Worm (Caenorhabditis elegans) whole organism, L4 larva: ENCODE data around the gene ZC21.10.

ENCODE experiments used
- D1046.2 ChIP-seq: fragments of 200-800 bp; sonication (Bioruptor generic); IDR thresholded peaks from 2 replicates; pipeline ENCODE4 v1.3.6; 2022; ENCODE audit warnings: missing genetic modification characterization, missing compliant biosample characterization
- F10B5.3 ChIP-seq: sonication (generic microtip); optimal IDR thresholded peaks from 2 replicates; lab custom pipeline; 2016; ENCODE audit warnings: mild to moderate bottlenecking, missing genetic modification characterization, missing compliant biosample characterization
- F37D6.2 ChIP-seq: sonication (generic microtip); optimal IDR thresholded peaks from 2 replicates; lab custom pipeline; 2016; ENCODE audit warnings: mild to moderate bottlenecking, missing genetic modification characterization, missing compliant biosample characterization
- F44E2.7 ChIP-seq: fragments of 200-800 bp; sonication (Bioruptor generic); IDR thresholded peaks from 2 replicates; pipeline ENCODE4 v2.1.2; 2022; ENCODE audit warnings: missing genetic modification characterization, missing compliant biosample characterization
- R02D3.7 ChIP-seq: fragments of 150-350 bp; sonication (generic microtip); optimal IDR thresholded peaks from 3 replicates; lab custom pipeline; 2014; ENCODE audit warnings: missing biosample characterization, missing genetic modification characterization
- T20F7.1 ChIP-seq: fragments of 200-800 bp; sonication (Bioruptor generic); optimal IDR thresholded peaks from 2 replicates; lab custom pipeline; 2018; ENCODE audit warnings: mild to moderate bottlenecking, missing genetic modification characterization, missing compliant biosample characterization
- ZK337.2 ChIP-seq: fragments of 200-800 bp; sonication (Bioruptor generic); IDR thresholded peaks from 2 replicates; pipeline ENCODE4 v1.3.6; 2022; ENCODE audit warnings: missing genetic modification reagents, missing genetic modification characterization, missing compliant biosample characterization
- aha-1 ChIP-seq: fragments of 150-350 bp; peaks from one replicate; lab custom pipeline; 2014; ENCODE audit warnings: missing biosample characterization, missing genetic modification characterization
- arid-1 ChIP-seq: fragments of 200-800 bp; sonication (Bioruptor generic); conservative IDR thresholded peaks from 2 replicates; pipeline ENCODE4 v1.3.6; 2022; ENCODE audit warnings: missing genetic modification reagents, missing genetic modification characterization, missing compliant biosample characterization
- ceh-44 ChIP-seq: fragments of 200-800 bp; sonication (Bioruptor generic); IDR thresholded peaks from 2 replicates; pipeline ENCODE4 v1.3.6; 2022; ENCODE audit warnings: missing genetic modification reagents, missing genetic modification characterization, missing compliant biosample characterization
- ces-1 ChIP-seq: fragments of 150-350 bp; sonication (generic microtip); optimal IDR thresholded peaks from 4 replicates; lab custom pipeline; 2014; ENCODE audit warnings: missing biosample characterization, missing genetic modification reagents, missing genetic modification characterization
- cey-2 ChIP-seq: sonication (generic microtip); optimal IDR thresholded peaks from 3 replicates; lab custom pipeline; 2017; ENCODE audit warnings: missing genetic modification characterization, mild to moderate bottlenecking, missing compliant biosample characterization, antibody characterized with exemption, borderline replicate concordance; ENCODE audit not compliant: insufficient read depth
- ctbp-1 ChIP-seq: fragments of 200-800 bp; sonication (Bioruptor generic); IDR thresholded peaks from 2 replicates; pipeline ENCODE4 v1.3.6; 2022; ENCODE audit warnings: missing genetic modification reagents, missing genetic modification characterization, missing compliant biosample characterization
- daf-12 ChIP-seq: fragments of 150-350 bp; optimal IDR thresholded peaks from 2 replicates; lab custom pipeline; 2014; ENCODE audit warnings: missing biosample characterization, missing genetic modification reagents, missing genetic modification characterization
- daf-16 ChIP-seq, 3 experiments: sonication (generic microtip); optimal IDR thresholded peaks; 2 replicates each; lab custom pipeline; 2016 to 2017; ENCODE audit warnings: missing genetic modification characterization in 3 of 3, missing genetic modification reagents in 3 of 3, mild to moderate bottlenecking in 2 of 3, missing compliant biosample characterization in 2 of 3, missing biosample characterization in 1 of 3, moderate library complexity in 1 of 3
- daf-19 ChIP-seq: fragments of 200-800 bp; sonication (Bioruptor generic); conservative IDR thresholded peaks from 2 replicates; pipeline ENCODE4 v1.3.6; 2022; ENCODE audit warnings: missing genetic modification characterization, missing compliant biosample characterization
- daf-8 ChIP-seq: fragments of 200-800 bp; sonication (Bioruptor generic); IDR thresholded peaks from 2 replicates; pipeline ENCODE4 v1.3.6; 2022; ENCODE audit warnings: missing genetic modification characterization, missing compliant biosample characterization
- dve-1 ChIP-seq: sonication (generic microtip); optimal IDR thresholded peaks from 2 replicates; lab custom pipeline; 2017; ENCODE audit warnings: antibody characterized with exemption, mild to moderate bottlenecking, missing genetic modification characterization, missing compliant biosample characterization; ENCODE audit not compliant: insufficient read depth
- egl-27 ChIP-seq: sonication (generic microtip); optimal IDR thresholded peaks from 3 replicates; lab custom pipeline; 2017; ENCODE audit warnings: missing biosample characterization, missing genetic modification reagents, missing genetic modification characterization
- fkh-10 ChIP-seq: fragments of 150-350 bp; optimal IDR thresholded peaks from 2 replicates; lab custom pipeline; 2014; ENCODE audit warnings: missing biosample characterization, missing genetic modification reagents, missing genetic modification characterization
- fos-1 ChIP-seq: fragments of 150-350 bp; optimal IDR thresholded peaks from 2 replicates; lab custom pipeline; 2014; ENCODE audit warnings: missing biosample characterization, missing genetic modification characterization
- hlh-11 ChIP-seq: fragments of 200-800 bp; sonication (Bioruptor generic); optimal IDR thresholded peaks from 2 replicates; lab custom pipeline; 2018; ENCODE audit warnings: mild to moderate bottlenecking, missing genetic modification characterization, missing compliant biosample characterization
- lin-13 ChIP-seq: fragments of 150-350 bp; optimal IDR thresholded peaks from 2 replicates; lab custom pipeline; 2014; ENCODE audit warnings: missing biosample characterization, missing genetic modification reagents, missing genetic modification characterization
- lin-38 ChIP-seq: fragments of 200-800 bp; sonication (Bioruptor generic); IDR thresholded peaks from 2 replicates; pipeline ENCODE4 v1.3.6; 2022; ENCODE audit warnings: missing genetic modification reagents, missing genetic modification characterization, missing compliant biosample characterization
- lin-39 ChIP-seq: fragments of 150-350 bp; optimal IDR thresholded peaks from 2 replicates; lab custom pipeline; 2014; ENCODE audit warnings: missing biosample characterization, missing genetic modification reagents, missing genetic modification characterization
- lsy-2 ChIP-seq, 2 experiments: fragments of 150-350 bp in 1 of 2; sonication (generic microtip) in 1 of 2; optimal IDR thresholded peaks; 2 replicates each; lab custom pipeline; 2014 to 2017; ENCODE audit warnings: missing biosample characterization in 2 of 2, missing genetic modification characterization in 2 of 2
- mdl-1 ChIP-seq, 2 experiments: fragments of 150-350 bp in 1 of 2; sonication (generic microtip) in 1 of 2; optimal IDR thresholded peaks; 2 replicates each; lab custom pipeline; 2014 to 2017; ENCODE audit warnings: missing biosample characterization in 2 of 2, missing genetic modification characterization in 2 of 2
- mep-1 ChIP-seq: fragments of 150-350 bp; sonication (generic microtip); optimal IDR thresholded peaks from 3 replicates; lab custom pipeline; 2014; ENCODE audit warnings: missing biosample characterization, missing genetic modification characterization
- mes-2 ChIP-seq: sonication (generic microtip); optimal IDR thresholded peaks from 2 replicates; lab custom pipeline; 2016; ENCODE audit warnings: missing genotype, mild to moderate bottlenecking, missing genetic modification characterization, missing compliant biosample characterization; ENCODE audit not compliant: poor library complexity, severe bottlenecking
- nhr-102 ChIP-seq: sonication (generic microtip); optimal IDR thresholded peaks from 2 replicates; lab custom pipeline; 2016; ENCODE audit warnings: mild to moderate bottlenecking, missing genetic modification characterization, moderate library complexity, missing compliant biosample characterization
- nhr-28 ChIP-seq: fragments of 150-350 bp; optimal IDR thresholded peaks from 2 replicates; lab custom pipeline; 2014; ENCODE audit warnings: missing biosample characterization, missing genetic modification characterization
- nhr-76 ChIP-seq: fragments of 150-350 bp; optimal IDR thresholded peaks from 2 replicates; lab custom pipeline; 2014; ENCODE audit warnings: missing biosample characterization, missing genetic modification characterization
- pqm-1 ChIP-seq: sonication (generic microtip); optimal IDR thresholded peaks from 2 replicates; lab custom pipeline; 2017; ENCODE audit warnings: missing biosample characterization, missing genetic modification characterization
- rbr-2 ChIP-seq: sonication (generic microtip); optimal IDR thresholded peaks from 2 replicates; lab custom pipeline; 2016; ENCODE audit warnings: missing genotype, missing genetic modification characterization, missing compliant biosample characterization
- set-16 ChIP-seq: fragments of 200-800 bp; sonication (Bioruptor generic); IDR thresholded peaks from 2 replicates; pipeline ENCODE4 v1.3.6; 2022; ENCODE audit warnings: missing genetic modification reagents, missing genetic modification characterization, missing compliant biosample characterization
- zfp-2 ChIP-seq: sonication (generic microtip); optimal IDR thresholded peaks from 2 replicates; lab custom pipeline; 2016; ENCODE audit warnings: mild to moderate bottlenecking, missing genetic modification characterization, missing compliant biosample characterization

ZC21.10 gene

DNA sequence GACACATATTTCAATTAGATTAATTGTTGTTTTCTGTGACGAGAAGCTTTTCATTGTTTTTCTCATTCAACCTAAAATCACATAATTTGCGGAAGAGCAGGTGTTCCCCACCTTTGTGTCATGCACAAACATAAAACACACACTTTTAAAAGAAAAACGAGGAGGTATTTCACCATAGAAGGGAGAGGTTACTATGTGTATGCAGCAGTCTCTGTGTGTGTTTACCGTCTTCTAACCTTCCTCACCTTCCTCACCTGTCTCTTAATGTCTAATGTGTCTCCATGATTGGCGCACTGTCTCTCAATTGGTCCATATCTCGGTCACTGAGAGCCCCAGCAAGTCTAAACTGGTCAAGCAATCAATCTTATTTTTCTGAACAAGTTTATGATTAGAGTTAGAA is 23.5 kb upstream of the ZC21.10 start:
- TF ChIP-seq nhr-28 (tag; lab: Kevin White, UChicago) = peak; percentile 12
- TF ChIP-seq T20F7.1 (GFP tag; lab: Kevin White, UChicago) = no peak
- TF ChIP-seq pqm-1 (tag; lab: Kevin White, UChicago) = peak; percentile 50
- peak; percentile 35 for TF ChIP-seq mes-2
- TF ChIP-seq daf-16 (GFP tag; optimal IDR thresholded peaks at IDR 0.05; lab: Kevin White, UChicago) = no peak
- peak; percentile 77 for TF ChIP-seq daf-16 (tag; optimal IDR thresholded peaks at IDR 0.05; lab: Kevin White, UChicago)
- TF ChIP-seq dve-1 (tag; lab: Kevin White, UChicago) = no peak
- peak; percentile 15 for TF ChIP-seq hlh-11
- TF ChIP-seq daf-12 (tag; lab: Kevin White, UChicago) = no peak

- no peak for TF ChIP-seq nhr-102 (tag; lab: Kevin White, UChicago)
- TF ChIP-seq zfp-2 (tag; lab: Kevin White, UChicago) = no peak
- no peak for TF ChIP-seq pqm-1 (tag; lab: Kevin White, UChicago)
- no peak for TF ChIP-seq R02D3.7
- TF ChIP-seq daf-19 = no peak
- no peak for TF ChIP-seq ZK337.2 (GFP tag; lab: Robert Waterston, UW)
- no peak for TF ChIP-seq F37D6.2
- TF ChIP-seq cey-2 (tag; lab: Kevin White, UChicago) = no peak
- no peak for TF ChIP-seq daf-8
These were observed 20.7 kb upstream of the ZC21.10 start for ce11 chrIII:8509218-8509617.

DNA sequence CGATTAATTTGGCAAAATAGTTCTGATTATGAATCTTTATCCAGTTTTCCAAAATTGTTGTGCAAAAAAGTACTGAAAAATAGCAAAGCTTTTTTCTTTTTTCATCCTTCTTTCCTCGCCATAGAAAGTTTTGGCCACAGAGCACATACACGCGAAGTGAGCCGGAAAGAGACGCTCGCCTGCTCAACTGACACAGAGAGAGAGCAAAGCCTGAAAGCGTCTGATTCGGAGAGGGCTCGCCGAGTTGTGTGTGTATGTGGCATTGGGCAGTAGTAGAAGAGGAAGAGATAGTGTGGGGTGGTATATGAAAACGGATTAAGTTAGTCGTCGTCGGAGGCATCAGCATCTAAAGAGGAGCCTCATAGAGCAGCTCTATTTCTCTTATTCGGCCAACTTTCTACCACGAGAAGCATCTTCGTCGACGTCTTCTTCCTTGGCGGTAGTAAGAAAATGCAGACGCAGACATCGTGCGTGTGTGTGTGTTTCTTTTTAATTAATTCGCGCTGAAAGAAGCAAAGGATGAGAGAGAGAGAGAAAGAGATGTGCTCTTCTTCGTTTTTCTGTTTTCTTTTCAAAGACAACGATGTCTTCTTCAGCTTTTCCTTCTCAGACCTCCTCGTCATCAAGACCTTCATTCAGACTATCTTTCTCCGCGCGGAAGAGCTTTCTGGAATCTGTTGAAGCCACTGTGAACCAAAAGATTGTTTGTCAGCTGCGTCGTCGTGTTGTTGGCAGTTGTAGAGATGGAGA is 20.1 kb upstream of the ZC21.10 start:
- TF ChIP-seq fos-1 (tag; lab: Kevin White, UChicago) (no peak), rbr-2 (tag; lab: Kevin White, UChicago) (peak; percentile 29), lsy-2 (tag; optimal IDR thresholded peaks at IDR 0.05; lab: Kevin White, UChicago) (peak in 1 of 2 experiments; percentile 4), mdl-1 (tag; optimal IDR thresholded peaks at IDR 0.05; lab: Kevin White, UChicago) (no peak), F37D6.2 (peak; percentile 55), lin-39 (tag; lab: Kevin White, UChicago) (no peak), nhr-28 (tag; lab: Kevin White, UChicago) (no peak), ctbp-1 (peak; percentile 19; the same call in 1 of the 2 replicates), set-16 (GFP tag; lab: Robert Waterston, UW) (0 out of 2 replicates have a peak, but pooled peaks have one; percentile 8), egl-27 (no peak), F10B5.3 (tag; lab: Kevin White, UChicago) (no peak), ZK337.2 (GFP tag; lab: Robert Waterston, UW) (no peak), lin-38 (GFP tag; lab: Robert Waterston, UW) (no peak), aha-1 (tag; lab: Kevin White, UChicago) (peak; percentile 76), fkh-10 (GFP tag; lab: Kevin White, UChicago) (peak; percentile 83), mep-1 (peak; percentile 38)

DNA sequence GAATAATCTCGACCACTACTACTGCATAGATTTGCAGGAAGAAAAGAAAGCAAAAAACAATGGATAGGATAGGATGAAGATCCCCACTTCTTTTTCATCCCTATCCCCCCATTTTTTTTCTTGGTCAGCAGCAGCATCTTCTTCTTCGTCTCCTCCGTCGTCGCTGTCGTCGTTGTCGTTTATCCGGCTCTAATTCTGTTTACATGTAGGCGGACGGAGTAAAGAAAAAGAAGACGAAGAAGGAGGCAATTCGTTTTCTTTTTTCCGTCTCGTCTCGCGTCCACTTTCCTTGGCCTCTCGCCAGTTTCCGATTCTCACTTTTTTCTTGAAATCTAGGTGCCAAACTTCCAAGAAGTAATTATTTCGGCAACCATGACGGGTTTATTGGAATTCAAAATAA is 18.2 kb upstream of the ZC21.10 start:
- TF ChIP-seq zfp-2 (tag; lab: Kevin White, UChicago) (no peak), arid-1 (GFP tag; lab: Robert Waterston, UW) (no peak), D1046.2 (GFP tag; lab: Robert Waterston, UW) (no peak), aha-1 (tag; lab: Kevin White, UChicago) (no peak), ctbp-1 (0 out of 2 replicates have a peak, but pooled peaks have one; percentile 9), ces-1 (no peak), nhr-76 (tag; lab: Kevin White, UChicago) (no peak), fkh-10 (GFP tag; lab: Kevin White, UChicago) (peak; percentile 87), daf-16 (GFP tag; optimal IDR thresholded peaks at IDR 0.05; lab: Kevin White, UChicago) (no peak), daf-16 (tag; optimal IDR thresholded peaks at IDR 0.05; lab: Kevin White, UChicago) (no peak), ceh-44 (GFP tag; lab: Robert Waterston, UW) (no peak), lsy-2 (tag; optimal IDR thresholded peaks at IDR 0.05; lab: Kevin White, UChicago) (peak in 1 of 2 experiments; percentile 14), F44E2.7 (GFP tag; lab: Robert Waterston, UW) (no peak), hlh-11 (no peak), lin-13 (GFP tag; lab: Kevin White, UChicago) (no peak)
- TF ChIP-seq, all 104 proteins: peak for 3
